Fruit fly (Drosophila melanogaster): ENCODE results near the gene knrl.

Gene knrl

dm6 chr3L:20631836-20632235, 11.4 kb upstream of the knrl start:
- no peak for TF ChIP-seq CG10348 (GFP tag; IDR thresholded peaks at IDR 0.05)
- peak; percentile 61; the same call in 1 of the 3 replicates for TF ChIP-seq CG4496 (GFP tag; IDR thresholded peaks at IDR 0.05)
- TF ChIP-seq fd96Ca (GFP tag; IDR thresholded peaks at IDR 0.05), result 0 out of 3 replicates have a peak, but pooled peaks have one; percentile 31
- TF ChIP-seq CG17806 (tag; optimal IDR thresholded peaks at IDR 0.05), result peak; percentile 26
- no peak for TF ChIP-seq CG13204 (GFP tag; optimal IDR thresholded peaks at IDR 0.05)

DNA sequence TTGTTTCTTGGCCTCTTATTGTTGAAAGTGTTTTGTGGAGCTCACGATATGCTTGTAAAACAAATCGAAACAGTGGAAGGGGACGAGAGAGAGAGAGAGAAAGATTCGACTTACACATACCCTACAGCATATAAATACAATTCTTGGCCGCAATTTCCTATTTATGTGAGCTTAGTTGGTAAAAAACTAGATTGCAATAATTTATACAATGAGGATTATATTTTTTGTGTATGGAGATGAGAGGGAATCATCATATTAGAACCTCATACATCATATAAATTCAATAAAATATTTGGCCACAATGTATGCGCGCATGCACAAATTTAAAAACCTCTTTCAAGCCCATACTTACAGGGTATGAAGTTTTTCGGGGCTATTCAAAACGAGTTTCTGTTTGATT, 10.1 kb upstream of the knrl start:
- TF ChIP-seq CG32121 (GFP tag; IDR thresholded peaks at IDR 0.05), result no peak
- no peak for TF ChIP-seq CG9948 (tag; optimal IDR thresholded peaks at IDR 0.05)
- no peak for TF ChIP-seq fd96Ca (GFP tag; IDR thresholded peaks at IDR 0.05)
- TF ChIP-seq CG4496 (GFP tag; IDR thresholded peaks at IDR 0.05), result no peak
- peak; percentile 15 for TF ChIP-seq Pif1A (GFP tag; optimal IDR thresholded peaks at IDR 0.05)
- peak; percentile 4 for TF ChIP-seq Snoo (tag; optimal IDR thresholded peaks at IDR 0.05)
- no peak for TF ChIP-seq EcR (GFP tag; optimal IDR thresholded peaks at IDR 0.05)
- no peak for TF ChIP-seq CG10348 (GFP tag; IDR thresholded peaks at IDR 0.05)
- TF ChIP-seq CG17806 (tag; optimal IDR thresholded peaks at IDR 0.05), result no peak
- TF ChIP-seq CG8301 (tag; optimal IDR thresholded peaks at IDR 0.05), result no peak
- no peak for TF ChIP-seq D1 (tag; optimal IDR thresholded peaks at IDR 0.05)
- TF ChIP-seq CG15710 (tag; optimal IDR thresholded peaks at IDR 0.05), result no peak

DNA sequence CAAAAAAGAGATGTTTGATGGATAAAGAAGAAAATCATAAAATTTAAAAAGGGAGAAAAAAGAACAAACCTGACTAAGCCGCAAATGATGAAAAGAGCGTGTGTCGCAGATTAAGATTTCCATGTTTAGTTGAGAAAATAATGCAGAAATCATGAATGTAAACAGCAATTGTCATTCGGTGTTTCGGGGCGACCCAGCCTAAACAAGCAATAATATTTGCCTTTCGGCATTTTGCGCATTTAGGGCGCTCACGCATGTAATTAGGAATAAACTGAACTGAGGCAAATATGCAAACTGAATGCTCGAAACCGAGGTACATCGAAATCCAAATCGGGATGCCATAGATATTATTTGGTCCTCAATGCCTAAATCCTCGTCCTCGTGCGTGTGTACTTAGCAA, 8.7 kb upstream of the knrl start:
- TF ChIP-seq rn (GFP tag; IDR thresholded peaks at IDR 0.05) (no peak), CG4496 (GFP tag; IDR thresholded peaks at IDR 0.05) (no peak), Pif1B (GFP tag; optimal IDR thresholded peaks at IDR 0.05) (no peak), CG14655 (GFP tag; optimal IDR thresholded peaks at IDR 0.05) (no peak), EcR (GFP tag; optimal IDR thresholded peaks at IDR 0.05) (no peak), Pif1A (GFP tag; optimal IDR thresholded peaks at IDR 0.05) (no peak), CG8159 (tag; optimal IDR thresholded peaks at IDR 0.05) (no peak), CG9948 (tag; optimal IDR thresholded peaks at IDR 0.05) (no peak), Snoo (tag; optimal IDR thresholded peaks at IDR 0.05) (no peak), CG13204 (GFP tag; optimal IDR thresholded peaks at IDR 0.05) (no peak), fd96Ca (GFP tag; IDR thresholded peaks at IDR 0.05) (no peak), CG8301 (tag; optimal IDR thresholded peaks at IDR 0.05) (no peak), D1 (tag; optimal IDR thresholded peaks at IDR 0.05) (no peak), CG10348 (GFP tag; IDR thresholded peaks at IDR 0.05) (no peak), CG34367 (tag; optimal IDR thresholded peaks at IDR 0.05) (no peak)

DNA sequence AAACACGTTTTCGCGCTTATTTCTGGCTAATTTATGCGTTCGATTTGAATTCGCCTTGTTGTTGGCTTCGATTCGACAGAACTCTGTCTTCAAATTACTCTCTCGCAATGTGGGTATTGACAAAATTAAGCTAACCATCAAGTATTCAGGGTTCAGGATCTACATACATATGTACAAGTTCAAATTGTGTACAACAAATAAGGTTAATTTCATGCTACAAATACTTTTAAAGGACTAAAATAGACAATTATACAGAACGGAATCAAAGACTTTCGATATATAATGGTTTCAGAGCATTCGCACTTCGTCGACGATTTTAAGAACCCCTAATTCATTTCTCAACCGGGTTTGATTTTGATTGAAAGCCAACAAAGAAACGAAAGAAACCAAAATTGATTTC, 4.2 kb upstream of the knrl start:
- TF ChIP-seq EcR (GFP tag; optimal IDR thresholded peaks at IDR 0.05), result no peak

DNA sequence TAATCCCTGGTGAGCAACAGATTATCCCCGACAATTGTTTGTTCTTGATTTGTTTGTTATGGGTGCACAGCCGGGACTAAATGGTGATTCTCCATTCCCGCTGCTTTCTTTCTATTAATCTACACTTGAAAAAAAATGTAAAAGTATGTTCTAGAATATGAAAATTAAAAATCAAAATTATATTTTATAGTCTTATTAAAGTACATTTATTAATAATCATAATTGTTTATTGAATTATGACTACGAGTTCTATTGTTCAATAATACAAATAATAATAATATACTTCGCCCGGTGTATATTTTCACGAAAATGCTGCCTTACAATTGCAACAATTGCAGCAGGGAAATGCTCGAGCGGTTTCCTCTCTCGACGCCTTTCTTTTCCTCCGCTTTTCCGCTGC, 3.1 kb upstream of the knrl start:
- TF ChIP-seq CG34367 (tag; optimal IDR thresholded peaks at IDR 0.05) (no peak), CG9948 (tag; optimal IDR thresholded peaks at IDR 0.05) (no peak), CG8159 (tag; optimal IDR thresholded peaks at IDR 0.05) (no peak)

DNA sequence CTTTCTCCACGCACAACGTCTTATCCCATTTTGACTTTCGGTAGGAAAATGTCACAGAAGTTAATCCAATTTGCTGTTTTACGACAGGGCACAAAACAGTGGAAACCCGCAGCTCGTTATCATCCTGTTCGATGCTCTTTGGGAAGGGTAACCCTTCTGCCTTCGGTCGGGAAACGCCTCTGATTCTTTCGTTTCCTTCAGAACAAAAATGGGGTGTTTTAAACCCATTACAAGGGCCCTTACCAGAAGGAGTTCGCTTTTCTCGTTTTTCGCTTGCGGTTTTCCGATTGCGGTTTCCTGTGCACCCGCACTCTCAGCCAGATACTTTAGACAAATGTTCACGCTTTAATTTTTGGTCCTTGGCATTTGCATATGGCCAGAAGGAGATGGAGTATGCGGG, 2.7 kb upstream of the knrl start:
- TF ChIP-seq CG4496 (GFP tag; IDR thresholded peaks at IDR 0.05), result no peak
- no peak for TF ChIP-seq D1 (tag; optimal IDR thresholded peaks at IDR 0.05)
- no peak for TF ChIP-seq CG8301 (tag; optimal IDR thresholded peaks at IDR 0.05)
- no peak for TF ChIP-seq CG15710 (tag; optimal IDR thresholded peaks at IDR 0.05)
- TF ChIP-seq gl (tag; optimal IDR thresholded peaks at IDR 0.05), result no peak
- no peak for TF ChIP-seq Pif1B (GFP tag; optimal IDR thresholded peaks at IDR 0.05)
- TF ChIP-seq CG17806 (tag; optimal IDR thresholded peaks at IDR 0.05), result no peak
- TF ChIP-seq rn (GFP tag; IDR thresholded peaks at IDR 0.05), result no peak
- no peak for TF ChIP-seq CG9948 (tag; optimal IDR thresholded peaks at IDR 0.05)
- no peak for TF ChIP-seq Snoo (tag; optimal IDR thresholded peaks at IDR 0.05)
- no peak for TF ChIP-seq CG10348 (GFP tag; IDR thresholded peaks at IDR 0.05)

- TF ChIP-seq Pif1B (GFP tag; optimal IDR thresholded peaks at IDR 0.05) (no peak), CG34367 (tag; optimal IDR thresholded peaks at IDR 0.05) (no peak), CG17806 (tag; optimal IDR thresholded peaks at IDR 0.05) (no peak), fd96Ca (GFP tag; IDR thresholded peaks at IDR 0.05) (no peak)
Measured at dm6 chr3L:20622184-20622583, 1.7 kb upstream of the knrl start.

DNA sequence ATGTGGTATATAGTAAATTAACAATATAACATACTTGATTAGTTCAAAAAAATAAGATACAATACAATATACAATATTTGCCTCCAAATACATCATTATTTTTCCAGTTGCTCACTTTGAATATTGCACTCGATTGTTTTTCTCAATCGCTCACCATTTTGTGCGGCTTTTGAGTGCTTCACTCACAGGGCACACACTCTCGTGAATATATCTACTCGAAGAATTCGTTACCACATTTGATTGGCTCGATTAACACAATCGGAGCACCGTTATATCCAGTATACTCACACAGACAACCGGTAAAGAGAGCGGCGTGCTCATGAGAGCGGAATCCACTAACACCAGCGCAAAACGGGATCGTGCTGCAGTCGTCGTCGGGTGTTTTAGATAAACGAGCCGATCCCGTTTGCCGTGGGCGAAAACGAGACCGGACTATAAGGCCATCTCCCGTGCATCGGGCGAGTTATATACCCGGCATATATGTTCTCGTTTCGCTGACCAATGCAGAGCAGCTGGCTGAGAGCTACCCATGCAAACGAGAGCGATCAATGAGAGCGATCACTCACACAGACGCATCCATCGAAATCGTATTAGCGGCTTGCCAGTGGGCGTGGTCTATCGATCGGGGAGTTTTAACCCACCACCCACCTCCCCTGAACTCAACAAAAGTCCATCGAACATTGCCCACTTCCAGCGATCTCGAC, 1.1 kb upstream of the knrl start:
- TF ChIP-seq CG9948 (tag; optimal IDR thresholded peaks at IDR 0.05) (no peak), fd96Ca (GFP tag; IDR thresholded peaks at IDR 0.05) (0 out of 3 replicates have a peak, but pooled peaks have one; percentile 22), EcR (GFP tag; optimal IDR thresholded peaks at IDR 0.05) (no peak), D1 (tag; optimal IDR thresholded peaks at IDR 0.05) (no peak)

Measured in whole organism, pupa.